Worm (Caenorhabditis elegans) whole organism, L1 larva: ENCODE results near the gene F57G12.2.

Experiments
- C16A3.4 ChIP-seq: fragments of 150-350 bp; optimal IDR thresholded peaks from 2 replicates; lab custom pipeline; 2014; ENCODE audit warnings: missing biosample characterization, missing genetic modification characterization
- ama-1 ChIP-seq: fragments of 150-350 bp; optimal IDR thresholded peaks from 2 replicates; lab custom pipeline; 2014
- blmp-1 ChIP-seq: fragments of 150-350 bp; optimal IDR thresholded peaks from 2 replicates; lab custom pipeline; 2014; ENCODE audit warnings: missing biosample characterization, missing genetic modification characterization
- ceh-88 ChIP-seq: fragments of 200-800 bp; sonication (Bioruptor generic); IDR thresholded peaks from 2 replicates; pipeline ENCODE4 v1.3.6; 2022; ENCODE audit warnings: missing genetic modification characterization, missing compliant biosample characterization
- ceh-90 ChIP-seq: sonication (generic microtip); optimal IDR thresholded peaks from 2 replicates; lab custom pipeline; 2016; ENCODE audit warnings: missing genetic modification characterization, missing compliant biosample characterization
- ces-1 ChIP-seq: fragments of 150-350 bp; optimal IDR thresholded peaks from 2 replicates; lab custom pipeline; 2014; ENCODE audit warnings: missing biosample characterization, missing genetic modification reagents, missing genetic modification characterization
- dpl-1 ChIP-seq, 3 experiments: fragments of 150-350 bp in 2 of 3; sonication (generic microtip) in 1 of 3; optimal IDR thresholded peaks; 2 replicates each; lab custom pipeline; 2014 to 2017; ENCODE audit warnings: missing biosample characterization in 3 of 3, missing genetic modification characterization in 3 of 3, missing genetic modification reagents in 3 of 3
- efl-1 ChIP-seq, 4 experiments: fragments of 150-350 bp; optimal IDR thresholded peaks in 3 of 4; peaks in 1 of 4; 1 replicate in 1 of 4; 2 replicates in 3 of 4; lab custom pipeline; 2014; ENCODE audit warnings: missing biosample characterization in 2 of 4, missing genetic modification characterization in 2 of 4, missing genetic modification reagents in 2 of 4
- egl-13 ChIP-seq: sonication (generic microtip); optimal IDR thresholded peaks from 2 replicates; lab custom pipeline; 2016; ENCODE audit warnings: missing genotype, missing genetic modification reagents, missing genetic modification characterization, missing compliant biosample characterization
- elt-2 ChIP-seq: sonication (generic microtip); optimal IDR thresholded peaks from 2 replicates; lab custom pipeline; 2016; ENCODE audit warnings: missing genetic modification characterization, mild to moderate bottlenecking, inconsistent platforms, missing compliant biosample characterization, missing genetic modification reagents
- elt-3 ChIP-seq, 6 experiments: fragments of 150-350 bp in 1 of 6; sonication (generic microtip); optimal IDR thresholded peaks; 2 replicates each; lab custom pipeline; 2017 to 2018; ENCODE audit warnings: missing biosample characterization in 6 of 6, missing genetic modification characterization in 6 of 6, inconsistent platforms in 1 of 6
- ets-5 ChIP-seq: fragments of 200-800 bp; sonication (Bioruptor generic); IDR thresholded peaks from 2 replicates; pipeline ENCODE4 v1.3.6; 2022; ENCODE audit warnings: missing genetic modification characterization, missing compliant biosample characterization
- fkh-10 ChIP-seq: sonication (generic microtip); optimal IDR thresholded peaks from 2 replicates; lab custom pipeline; 2017; ENCODE audit warnings: missing biosample characterization, missing genetic modification reagents, missing genetic modification characterization
- fkh-4 ChIP-seq: sonication (generic microtip); optimal IDR thresholded peaks from 2 replicates; lab custom pipeline; 2016; ENCODE audit warnings: missing compliant biosample characterization, missing genetic modification characterization, borderline replicate concordance
- fos-1 ChIP-seq: fragments of 150-350 bp; optimal IDR thresholded peaks from 2 replicates; lab custom pipeline; 2014; ENCODE audit warnings: missing biosample characterization, missing genetic modification characterization
- hpl-2 ChIP-seq: fragments of 150-350 bp; optimal IDR thresholded peaks from 2 replicates; lab custom pipeline; 2014; ENCODE audit warnings: missing biosample characterization, missing genetic modification reagents, missing genetic modification characterization
- irx-1 ChIP-seq: sonication (generic microtip); optimal IDR thresholded peaks from 2 replicates; lab custom pipeline; 2016; ENCODE audit warnings: missing genetic modification characterization, missing compliant biosample characterization
- isw-1 ChIP-seq: fragments of 200-800 bp; sonication (Bioruptor generic); IDR thresholded peaks from 2 replicates; pipeline ENCODE4 v1.3.6; 2022; ENCODE audit warnings: missing genetic modification characterization, missing compliant biosample characterization
- lin-14 ChIP-seq: fragments of 200-800 bp; sonication (Bioruptor generic); optimal IDR thresholded peaks from 2 replicates; lab custom pipeline; 2018; ENCODE audit warnings: mild to moderate bottlenecking, missing genetic modification characterization, moderate library complexity, missing compliant biosample characterization
- lin-15B ChIP-seq: fragments of 150-350 bp; sonication (generic microtip); optimal IDR thresholded peaks from 3 replicates; lab custom pipeline; 2014; ENCODE audit warnings: missing biosample characterization, missing genetic modification characterization
- lin-39 ChIP-seq: fragments of 150-350 bp; optimal IDR thresholded peaks from 2 replicates; lab custom pipeline; 2014; ENCODE audit warnings: missing biosample characterization, missing genetic modification reagents, missing genetic modification characterization
- mab-9 ChIP-seq: fragments of 200-800 bp; sonication (Bioruptor generic); IDR thresholded peaks from 2 replicates; pipeline ENCODE4 v1.3.6; 2022; ENCODE audit warnings: missing genetic modification reagents, missing genetic modification characterization, missing compliant biosample characterization
- mdl-1 ChIP-seq, 2 experiments: fragments of 150-350 bp; optimal IDR thresholded peaks; 2 replicates each; lab custom pipeline; 2014 to 2017; ENCODE audit warnings: missing biosample characterization in 2 of 2, missing genetic modification characterization in 2 of 2, inconsistent platforms in 1 of 2
- mep-1 ChIP-seq: fragments of 150-350 bp; optimal IDR thresholded peaks from 2 replicates; lab custom pipeline; 2014; ENCODE audit warnings: missing biosample characterization, missing genetic modification characterization
- nhr-11 ChIP-seq: fragments of 150-350 bp; optimal IDR thresholded peaks from 2 replicates; lab custom pipeline; 2014; ENCODE audit warnings: missing biosample characterization, missing genetic modification characterization
- nhr-12 ChIP-seq: sonication (generic microtip); optimal IDR thresholded peaks from 2 replicates; lab custom pipeline; 2017; ENCODE audit warnings: missing biosample characterization, missing genetic modification characterization
- nhr-19 ChIP-seq: fragments of 200-800 bp; sonication (Bioruptor generic); conservative IDR thresholded peaks from 2 replicates; pipeline ENCODE4 v1.3.6; 2022; ENCODE audit warnings: missing genetic modification characterization, missing compliant biosample characterization
- nhr-20 ChIP-seq: sonication (generic microtip); optimal IDR thresholded peaks from 2 replicates; lab custom pipeline; 2016; ENCODE audit warnings: mild to moderate bottlenecking, missing genetic modification characterization, missing compliant biosample characterization
- nhr-237 ChIP-seq: fragments of 150-350 bp; optimal IDR thresholded peaks from 2 replicates; lab custom pipeline; 2014; ENCODE audit warnings: missing biosample characterization, missing genetic modification characterization
- nhr-28 ChIP-seq: fragments of 150-350 bp; optimal IDR thresholded peaks from 2 replicates; lab custom pipeline; 2014; ENCODE audit warnings: missing biosample characterization, missing genetic modification characterization
- nhr-47 ChIP-seq: sonication (generic microtip); optimal IDR thresholded peaks from 2 replicates; lab custom pipeline; 2016; ENCODE audit warnings: mild to moderate bottlenecking, missing genetic modification characterization, moderate library complexity, missing compliant biosample characterization
- nhr-71 ChIP-seq: sonication (generic microtip); optimal IDR thresholded peaks from 2 replicates; lab custom pipeline; 2016; ENCODE audit warnings: mild to moderate bottlenecking, missing genetic modification characterization, moderate library complexity, missing compliant biosample characterization
- nhr-76 ChIP-seq: sonication (generic microtip); optimal IDR thresholded peaks from 2 replicates; lab custom pipeline; 2017; ENCODE audit warnings: missing biosample characterization, missing genetic modification characterization
- nhr-77 ChIP-seq: fragments of 150-350 bp; optimal IDR thresholded peaks from 2 replicates; lab custom pipeline; 2014; ENCODE audit warnings: missing biosample characterization, missing genetic modification characterization
- nhr-84 ChIP-seq: sonication (generic microtip); optimal IDR thresholded peaks from 2 replicates; lab custom pipeline; 2017; ENCODE audit warnings: missing biosample characterization, missing genetic modification characterization
- nhr-90 ChIP-seq: sonication (generic microtip); optimal IDR thresholded peaks from 2 replicates; lab custom pipeline; 2016; ENCODE audit warnings: mild to moderate bottlenecking, missing genetic modification characterization, missing compliant biosample characterization; ENCODE audit not compliant: poor library complexity
- rnt-1 ChIP-seq: sonication (generic microtip); optimal IDR thresholded peaks from 2 replicates; lab custom pipeline; 2016; ENCODE audit warnings: mild to moderate bottlenecking, missing genetic modification characterization, moderate library complexity, missing compliant biosample characterization
- skn-1 ChIP-seq: fragments of 150-350 bp; optimal IDR thresholded peaks from 2 replicates; lab custom pipeline; 2014; ENCODE audit warnings: missing biosample characterization, missing genetic modification characterization
- snpc-4 ChIP-seq: fragments of 150-350 bp; optimal IDR thresholded peaks from 2 replicates; lab custom pipeline; 2014; ENCODE audit warnings: missing biosample characterization, missing genetic modification characterization
- sptf-1 ChIP-seq: fragments of 150-350 bp; optimal IDR thresholded peaks from 2 replicates; lab custom pipeline; 2014; ENCODE audit warnings: missing biosample characterization, missing genetic modification characterization
- tbx-2 ChIP-seq: sonication (generic microtip); optimal IDR thresholded peaks from 2 replicates; lab custom pipeline; 2016; ENCODE audit warnings: missing genetic modification characterization, missing compliant biosample characterization
- tlp-1 ChIP-seq: fragments of 150-350 bp; optimal IDR thresholded peaks from 2 replicates; lab custom pipeline; 2014; ENCODE audit warnings: missing biosample characterization, missing genetic modification characterization
- unc-130 ChIP-seq: fragments of 150-350 bp; optimal IDR thresholded peaks from 2 replicates; lab custom pipeline; 2017; ENCODE audit warnings: missing biosample characterization, missing genetic modification characterization, inconsistent platforms
- unc-86 ChIP-seq: sonication (generic microtip); optimal IDR thresholded peaks from 2 replicates; lab custom pipeline; 2016; ENCODE audit warnings: missing genetic modification characterization, missing compliant biosample characterization
- zag-1 ChIP-seq: fragments of 150-350 bp; optimal IDR thresholded peaks from 2 replicates; lab custom pipeline; 2014; ENCODE audit warnings: missing biosample characterization, missing genetic modification characterization
- zip-4 ChIP-seq: fragments of 200-800 bp; sonication (Bioruptor generic); optimal IDR thresholded peaks from 2 replicates; lab custom pipeline; 2018; ENCODE audit warnings: mild to moderate bottlenecking, missing genetic modification characterization, moderate library complexity, missing compliant biosample characterization
- ztf-11 ChIP-seq, 2 experiments: sonication (generic microtip); optimal IDR thresholded peaks; 2 replicates each; lab custom pipeline; 2016 to 2017; ENCODE audit warnings: missing genetic modification characterization in 2 of 2, missing biosample characterization in 1 of 2, missing compliant biosample characterization in 1 of 2
- ztf-4 ChIP-seq: fragments of 150-350 bp; optimal IDR thresholded peaks from 2 replicates; lab custom pipeline; 2014; ENCODE audit warnings: missing biosample characterization, missing genetic modification characterization

The F57G12.2 gene

DNA sequence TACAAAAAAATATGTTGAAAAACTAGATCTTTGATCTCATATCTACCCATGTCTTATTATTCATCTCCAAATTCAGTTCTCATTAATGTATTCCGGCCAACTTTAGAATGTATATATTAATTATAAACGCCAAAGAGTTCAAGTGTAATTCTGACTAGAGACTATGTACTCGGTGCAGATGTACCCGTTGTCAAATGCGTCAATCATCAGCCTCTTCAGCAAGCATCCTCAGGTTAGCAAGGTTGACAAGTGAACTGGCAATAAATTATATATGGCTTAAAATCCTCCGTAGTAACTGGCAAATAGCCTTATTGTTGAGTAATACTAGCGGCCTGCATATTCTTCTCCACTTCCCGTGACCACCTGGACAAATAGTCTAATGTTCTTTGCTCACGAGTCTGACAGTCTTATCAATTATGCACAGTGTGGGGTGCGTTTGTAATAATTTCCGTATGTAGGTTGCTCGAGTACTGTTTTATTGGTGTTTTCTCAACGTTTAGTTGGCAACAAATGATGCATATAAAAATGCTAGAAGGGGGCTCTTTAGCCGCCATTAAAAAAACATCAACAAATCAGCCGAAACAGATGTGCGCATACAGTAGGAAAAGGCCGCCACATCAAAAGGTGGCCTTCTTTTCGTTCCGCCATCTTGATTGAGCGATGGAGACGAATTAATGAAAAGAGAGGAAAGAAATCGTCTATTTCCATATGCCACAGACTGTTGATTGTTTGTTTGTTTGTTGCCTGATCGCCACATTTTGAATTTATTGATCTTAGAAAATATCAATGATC is 28.6 kb upstream of the F57G12.2 start (continued):
- TF ChIP-seq egl-13 (tag; lab: Kevin White, UChicago) = peak; percentile 60
- no peak for TF ChIP-seq ets-5
- TF ChIP-seq tlp-1 = no peak
- TF ChIP-seq zip-4 (GFP tag; lab: Kevin White, UChicago) = no peak
- TF ChIP-seq ama-1 = no peak
- no peak for TF ChIP-seq ces-1
- no peak for TF ChIP-seq nhr-84 (tag; lab: Kevin White, UChicago)
- TF ChIP-seq zag-1 (tag; lab: Kevin White, UChicago) = no peak
- TF ChIP-seq tbx-2 (tag; lab: Kevin White, UChicago) = no peak
- no peak for TF ChIP-seq fos-1 (tag; lab: Kevin White, UChicago)
- TF ChIP-seq fkh-4 (tag; lab: Kevin White, UChicago) = peak; percentile 48
- peak; percentile 47 for TF ChIP-seq lin-14
- no peak for TF ChIP-seq mdl-1 (tag; optimal IDR thresholded peaks at IDR 0.05; lab: Kevin White, UChicago)
- no peak for TF ChIP-seq rnt-1 (tag; lab: Kevin White, UChicago)
- no peak for TF ChIP-seq mab-9 (GFP tag; lab: Robert Waterston, UW)
- no peak for TF ChIP-seq irx-1 (tag; lab: Kevin White, UChicago)
- TF ChIP-seq ztf-11 (tag; optimal IDR thresholded peaks at IDR 0.05; lab: Kevin White, UChicago) = no peak
- no peak for TF ChIP-seq elt-3 (tag; optimal IDR thresholded peaks at IDR 0.05; lab: Kevin White, UChicago)
- no peak for TF ChIP-seq nhr-11 (tag; lab: Kevin White, UChicago)
- TF ChIP-seq nhr-71 (tag; lab: Kevin White, UChicago) = no peak
- TF ChIP-seq blmp-1 (tag; lab: Kevin White, UChicago) = peak; percentile 16
- TF ChIP-seq skn-1 (tag; lab: Kevin White, UChicago) = no peak
- TF ChIP-seq nhr-77 (tag; lab: Kevin White, UChicago) = no peak
- no peak for TF ChIP-seq unc-130 (tag; lab: Kevin White, UChicago)
- TF ChIP-seq sptf-1 = no peak
- no peak for TF ChIP-seq ceh-90 (tag; lab: Kevin White, UChicago)
- no peak for TF ChIP-seq nhr-76
- TF ChIP-seq nhr-237 (tag; lab: Kevin White, UChicago) = no peak
- peak; percentile 73 for TF ChIP-seq nhr-20

ce11 chrX:12186592-12186991 is 26.7 kb upstream of the F57G12.2 start:
- TF ChIP-seq ces-1 (no peak), nhr-20 (no peak), nhr-90 (tag; lab: Kevin White, UChicago) (no peak), elt-2 (tag; lab: Kevin White, UChicago) (no peak), nhr-77 (tag; lab: Kevin White, UChicago) (no peak), C16A3.4 (tag; lab: Kevin White, UChicago) (no peak), isw-1 (GFP tag; lab: Robert Waterston, UW) (no peak), nhr-19 (GFP tag; lab: Robert Waterston, UW) (no peak)

DNA sequence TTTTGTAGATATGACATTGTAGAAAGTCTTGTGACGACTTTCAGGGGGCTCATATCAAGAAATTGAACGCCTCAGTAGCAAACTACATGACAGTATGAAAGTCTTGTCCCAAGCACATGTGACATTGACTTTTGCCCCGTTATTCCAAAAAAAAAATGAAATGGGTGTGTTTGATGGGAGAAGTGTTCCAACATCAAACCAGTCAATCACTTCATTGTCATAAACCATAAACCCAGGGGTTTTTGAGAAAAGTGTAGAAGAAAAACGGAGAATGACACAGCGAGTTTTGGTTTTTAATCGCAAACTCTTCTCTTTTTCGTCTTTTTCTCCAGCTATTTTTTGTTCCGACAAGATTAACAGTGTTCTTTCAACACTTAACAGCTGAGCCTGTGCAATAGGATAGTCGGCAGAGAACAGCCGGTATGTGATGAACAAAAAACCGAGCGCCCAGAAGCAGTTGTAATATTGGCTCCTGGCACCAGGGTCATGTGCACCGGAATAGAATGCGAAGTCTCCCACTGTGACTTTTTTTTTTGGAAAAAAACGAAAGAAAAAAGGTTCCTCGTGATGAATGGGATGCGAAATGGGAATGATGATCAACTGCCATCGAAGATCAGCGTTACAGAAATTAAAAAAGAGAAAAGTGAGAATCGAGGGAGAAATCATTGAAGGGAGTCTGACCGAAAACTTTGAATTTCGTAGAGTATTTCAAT is 26.2 kb upstream of the F57G12.2 start:
- peak; percentile 28 for TF ChIP-seq blmp-1 (tag; lab: Kevin White, UChicago)
- peak; percentile 12 for TF ChIP-seq mep-1 (tag; lab: Kevin White, UChicago)
- TF ChIP-seq nhr-28 (tag; lab: Kevin White, UChicago) = no peak
- no peak for TF ChIP-seq lin-39 (tag; lab: Kevin White, UChicago)
- no peak for TF ChIP-seq unc-86
- no peak for TF ChIP-seq lin-15B (tag; lab: Kevin White, UChicago)
- no peak for TF ChIP-seq irx-1 (tag; lab: Kevin White, UChicago)
- TF ChIP-seq ceh-88 = no peak
- no peak for TF ChIP-seq hpl-2 (GFP tag; lab: Kevin White, UChicago)
- peak; percentile 15 for TF ChIP-seq lin-14
- no peak for TF ChIP-seq nhr-76
- no peak for TF ChIP-seq snpc-4 (tag; lab: Kevin White, UChicago)
- no peak for TF ChIP-seq tlp-1
- TF ChIP-seq nhr-12 (tag; lab: Kevin White, UChicago) = no peak
- TF ChIP-seq dpl-1 (GFP tag; optimal IDR thresholded peaks at IDR 0.05; lab: Kevin White, UChicago) = no peak
- TF ChIP-seq nhr-47 = no peak
- no peak for TF ChIP-seq fkh-10
- TF ChIP-seq efl-1 (optimal IDR thresholded peaks at IDR 0.05; lab: Kevin White, UChicago) = no peak
- peak in 1 of 2 experiments; percentile 91 for TF ChIP-seq efl-1 (GFP tag; optimal IDR thresholded peaks at IDR 0.05 in 1 of 2; lab: Kevin White, UChicago)
- TF ChIP-seq ztf-4 (tag; lab: Kevin White, UChicago) = no peak
